Worm (Caenorhabditis elegans): Measurements from ENCODE around the gene lap-2.

DNA sequence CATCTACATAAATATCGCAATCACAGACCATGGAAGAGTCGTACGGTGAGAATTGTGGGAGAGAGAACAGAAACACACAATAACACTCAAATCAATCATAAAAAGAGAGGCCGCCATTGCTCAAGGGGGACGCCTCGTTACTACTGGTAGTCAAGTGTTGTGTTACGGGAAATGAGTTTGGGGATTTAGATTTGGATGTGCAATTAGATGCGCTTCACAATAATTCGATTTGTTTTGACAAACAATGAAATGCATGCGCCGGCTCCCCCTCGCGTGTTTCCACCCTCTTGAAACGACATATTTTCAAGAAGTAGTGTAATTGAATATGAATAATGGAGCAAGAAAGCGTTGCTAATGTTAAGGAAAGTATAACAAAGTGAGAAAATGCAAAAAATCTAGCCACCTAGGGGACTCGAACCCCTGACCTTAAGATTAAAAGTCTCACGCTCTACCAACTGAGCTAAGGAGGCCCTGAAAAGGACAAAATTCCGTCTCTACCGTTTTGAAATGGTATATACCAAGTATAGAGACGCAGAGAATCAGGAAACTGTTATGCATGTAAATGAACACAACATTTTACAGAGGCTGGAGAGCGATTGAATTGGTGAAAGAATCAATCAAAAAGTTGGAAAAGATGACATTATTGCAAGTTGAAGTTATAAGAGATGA is 16.7 kb upstream of the lap-2 start:
- TF ChIP-seq ref-2 (tag; optimal IDR thresholded peaks at IDR 0.05) (no peak), nhr-11 (tag; optimal IDR thresholded peaks at IDR 0.05) (no peak), Y22D7AL.16 (tag; optimal IDR thresholded peaks at IDR 0.05) (no peak), tbx-2 (tag; optimal IDR thresholded peaks at IDR 0.05) (no peak), hlh-13 (GFP tag; optimal IDR thresholded peaks at IDR 0.05) (no peak)

Measured in whole organism, late embryonic.